Fruit fly (Drosophila melanogaster): Measurements from ENCODE around the gene CG42542.

- TF ChIP-seq dl (GFP tag; optimal IDR thresholded peaks at IDR 0.05; ENCODE audit: insufficient read depth in 1 of 2, partially characterized antibody in 2 of 2) (no peak), OdsH (GFP tag; optimal IDR thresholded peaks at IDR 0.05) (no peak), sv (GFP tag; optimal IDR thresholded peaks at IDR 0.05) (no peak), usp (GFP tag; optimal IDR thresholded peaks at IDR 0.05) (no peak), Hnf4 (GFP tag; optimal IDR thresholded peaks at IDR 0.05) (no peak), sage (GFP tag; optimal IDR thresholded peaks at IDR 0.05) (no peak), GATAd (GFP tag; optimal IDR thresholded peaks at IDR 0.05) (no peak), Rel (GFP tag; optimal IDR thresholded peaks at IDR 0.05) (no peak), Rel (tag; optimal IDR thresholded peaks at IDR 0.05) (no peak), HLH106 (tag; optimal IDR thresholded peaks at IDR 0.05) (no peak), foxo (GFP tag; optimal IDR thresholded peaks at IDR 0.05) (no peak)
Observed at dm6 chr3R:15147872-15148444, 48.4 kb upstream of the CG42542 start.

Measured in whole organism, wandering third instar larva.